Worm (Caenorhabditis elegans): Measurements from ENCODE around the gene orc-3.

DNA sequence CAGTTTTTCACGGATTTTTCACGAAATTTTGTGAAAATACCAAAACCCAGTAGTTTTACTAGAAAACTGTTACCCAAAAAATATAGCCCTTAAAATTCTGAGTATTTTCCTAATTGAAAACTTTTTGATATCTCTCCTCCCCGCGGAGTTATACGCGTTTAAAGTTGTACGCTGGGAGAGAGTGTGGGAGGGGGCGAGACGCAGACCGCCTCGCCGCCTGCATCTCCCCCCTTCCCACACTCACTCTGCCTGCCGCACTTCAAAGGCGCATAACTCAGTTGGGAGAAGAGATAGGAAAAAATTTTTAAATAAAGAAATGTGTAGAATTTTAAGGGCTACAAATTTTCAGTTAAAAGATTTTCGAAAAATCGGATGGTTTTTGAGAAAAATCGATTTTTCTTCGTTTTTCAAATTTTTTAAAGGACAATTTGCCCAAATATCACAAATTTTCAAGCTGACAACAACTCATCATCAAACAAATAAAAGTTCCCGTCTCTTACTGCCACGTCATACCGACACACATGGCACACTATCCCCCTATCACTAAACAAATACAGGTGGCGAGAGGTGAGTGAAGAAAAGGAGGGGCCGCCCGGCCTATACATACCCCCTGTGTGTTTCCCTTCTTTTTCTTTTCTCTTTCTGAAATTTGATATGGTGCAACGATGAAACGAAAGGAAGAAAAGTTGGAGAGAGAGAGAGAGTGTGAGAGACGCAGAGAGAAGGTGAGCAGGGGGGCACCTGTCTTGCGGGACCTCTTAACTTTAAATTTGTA lies 15.6 kb downstream of the orc-3 start:
- no peak for TF ChIP-seq F13C5.2 (tag; optimal IDR thresholded peaks at IDR 0.05)
- no peak for TF ChIP-seq ama-1 (optimal IDR thresholded peaks at IDR 0.05)
- no peak for TF ChIP-seq flt-1 (GFP tag; IDR thresholded peaks at IDR 0.05)
- TF ChIP-seq hnd-1 (tag; optimal IDR thresholded peaks at IDR 0.05), result no peak
- TF ChIP-seq aly-1 (tag; optimal IDR thresholded peaks at IDR 0.05), result no peak
- TF ChIP-seq tbx-11 (GFP tag; IDR thresholded peaks at IDR 0.05), result no peak
- no peak for TF ChIP-seq scrt-1 (GFP tag; IDR thresholded peaks at IDR 0.05)
- no peak for TF ChIP-seq hmg-4 (GFP tag; optimal IDR thresholded peaks at IDR 0.05)
- TF ChIP-seq ceh-13 (GFP tag; optimal IDR thresholded peaks at IDR 0.05), result no peak
- TF ChIP-seq ceh-36 (tag; optimal IDR thresholded peaks at IDR 0.05), result no peak
- TF ChIP-seq B0310.2 (tag; optimal IDR thresholded peaks at IDR 0.05), result no peak
